Worm (Caenorhabditis elegans) whole organism, mixed stage, embryonic: ENCODE data around the gene K11H12.3.

Experiments used
- ceh-83 ChIP-seq: fragments of 200-800 bp; sonication (Bioruptor generic); optimal IDR thresholded peaks from 2 replicates; lab custom pipeline; 2018; ENCODE audit warnings: mild to moderate bottlenecking, missing genetic modification characterization, missing compliant biosample characterization
- elt-3 ChIP-seq: fragments of 150-350 bp; optimal IDR thresholded peaks from 2 replicates; lab custom pipeline; 2014; ENCODE audit warnings: missing biosample characterization, missing genetic modification characterization
- nhr-2 ChIP-seq: fragments of 150-350 bp; optimal IDR thresholded peaks from 2 replicates; lab custom pipeline; 2014; ENCODE audit warnings: missing biosample characterization, missing genetic modification characterization
- nhr-237 ChIP-seq: fragments of 150-350 bp; optimal IDR thresholded peaks from 2 replicates; lab custom pipeline; 2014; ENCODE audit warnings: missing biosample characterization, missing genetic modification characterization
- pha-4 ChIP-seq: fragments of 150-350 bp; optimal IDR thresholded peaks from 2 replicates; lab custom pipeline; 2018; ENCODE audit warnings: missing biosample characterization, missing genetic modification reagents, missing genetic modification characterization
- snpc-4 ChIP-seq: fragments of 150-350 bp; optimal IDR thresholded peaks from 2 replicates; lab custom pipeline; 2014; ENCODE audit warnings: missing biosample characterization, missing genetic modification characterization
- unc-120 ChIP-seq: sonication (generic microtip); optimal IDR thresholded peaks from 2 replicates; lab custom pipeline; 2017; ENCODE audit warnings: missing genetic modification characterization, missing compliant biosample characterization; ENCODE audit not compliant: poor library complexity, severe bottlenecking
- zip-8 ChIP-seq: fragments of 150-350 bp; optimal IDR thresholded peaks from 2 replicates; lab custom pipeline; 2014; ENCODE audit warnings: missing biosample characterization, missing genetic modification characterization

DNA sequence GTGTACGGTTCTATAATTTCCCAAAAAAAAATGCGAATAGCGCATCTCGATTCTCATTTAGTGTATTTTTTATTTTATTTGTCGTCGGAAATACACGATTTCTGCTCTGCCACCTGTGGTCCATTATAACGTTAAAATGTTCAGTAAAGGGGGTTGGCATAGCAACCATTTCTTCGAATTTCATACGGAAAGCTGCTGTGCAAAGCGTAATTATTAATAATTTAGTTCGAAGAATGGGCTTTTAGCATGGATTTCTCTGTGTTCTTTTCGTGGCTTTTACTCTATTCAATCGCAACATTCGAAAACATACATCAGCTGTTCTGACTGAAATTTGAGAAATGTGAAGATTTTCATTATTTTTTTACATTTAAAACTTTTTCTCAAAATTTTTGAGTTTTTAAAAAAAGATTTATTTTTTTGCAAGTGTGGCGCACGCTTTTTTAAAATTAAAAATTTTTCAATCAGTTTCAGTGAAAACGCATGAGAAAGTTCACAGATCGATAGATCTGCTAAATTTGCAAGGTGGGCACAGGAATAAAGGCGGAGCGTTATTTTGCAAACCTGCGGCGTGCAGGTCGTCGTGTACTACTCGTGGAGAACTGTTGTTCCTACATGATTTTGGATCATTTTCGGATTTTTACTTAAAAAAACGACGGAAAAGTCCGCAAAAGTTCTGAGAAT, 14.6 kb downstream of the K11H12.3 start:
- TF ChIP-seq pha-4 (tag; lab: Kevin White, UChicago) (no peak), nhr-2 (tag; lab: Kevin White, UChicago) (no peak), snpc-4 (tag; lab: Kevin White, UChicago) (no peak), unc-120 (tag; lab: Kevin White, UChicago) (no peak), zip-8 (tag; lab: Kevin White, UChicago) (no peak), ceh-83 (GFP tag; lab: Kevin White, UChicago) (no peak), nhr-237 (no peak), elt-3 (tag; lab: Kevin White, UChicago) (no peak)
